Worm (Caenorhabditis elegans) whole organism, early embryonic: ENCODE data around the gene sru-15.

Experiments used
- F13C5.2 ChIP-seq: sonication (generic microtip); optimal IDR thresholded peaks from 2 replicates; lab custom pipeline; 2017; ENCODE audit warnings: mild to moderate bottlenecking, missing genetic modification characterization, inconsistent platforms, missing compliant biosample characterization
- ama-1 ChIP-seq: fragments of 150-350 bp; optimal IDR thresholded peaks from 2 replicates; lab custom pipeline; 2014
- ceh-13 ChIP-seq: fragments of 200-800 bp; sonication (Bioruptor generic); optimal IDR thresholded peaks from 2 replicates; lab custom pipeline; 2018; ENCODE audit warnings: mild to moderate bottlenecking, missing genetic modification characterization, missing compliant biosample characterization
- ceh-36 ChIP-seq: sonication (generic microtip); optimal IDR thresholded peaks from 2 replicates; lab custom pipeline; 2016; ENCODE audit warnings: missing genetic modification characterization, inconsistent platforms, missing compliant biosample characterization
- hmbx-1 ChIP-seq: sonication (generic microtip); optimal IDR thresholded peaks from 2 replicates; lab custom pipeline; 2016; ENCODE audit warnings: mild to moderate bottlenecking, missing genetic modification characterization, missing compliant biosample characterization
- hnd-1 ChIP-seq: sonication (generic microtip); optimal IDR thresholded peaks from 2 replicates; lab custom pipeline; 2016; ENCODE audit warnings: missing genetic modification characterization, missing compliant biosample characterization
- sea-1 ChIP-seq: fragments of 200-800 bp; sonication (Bioruptor generic); conservative IDR thresholded peaks from 2 replicates; pipeline ENCODE4 v1.3.6; 2022; ENCODE audit warnings: missing genetic modification characterization, missing compliant biosample characterization
- tbx-11 ChIP-seq: fragments of 200-800 bp; sonication (Bioruptor generic); IDR thresholded peaks from 2 replicates; pipeline ENCODE4 v1.3.6; 2022; ENCODE audit warnings: missing genetic modification characterization, missing compliant biosample characterization
- tra-4 ChIP-seq: sonication (generic microtip); optimal IDR thresholded peaks from 2 replicates; lab custom pipeline; 2017; ENCODE audit warnings: missing genetic modification characterization, missing compliant biosample characterization

DNA sequence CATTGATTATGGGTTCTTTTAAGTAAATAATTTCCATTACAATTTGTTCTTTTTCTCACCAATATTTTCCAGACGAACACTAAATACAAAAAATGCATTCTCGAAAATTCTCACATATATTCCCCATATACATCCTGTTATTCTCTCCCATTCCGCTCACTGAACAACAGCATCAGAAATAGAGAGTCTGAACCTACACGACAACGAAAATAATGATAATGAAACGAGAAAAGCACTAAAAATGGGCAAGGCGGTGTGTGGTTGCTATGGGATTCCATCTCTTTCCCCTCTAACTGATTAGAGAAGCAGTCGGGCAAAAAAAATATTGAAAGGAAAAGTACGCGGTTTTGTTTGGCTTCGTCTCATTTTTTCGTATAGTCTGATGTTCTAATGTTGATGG lies 13.0 kb upstream of the sru-15 start, which contains the start of gene C30H6.12:
- TF ChIP-seq ama-1 (no peak), tbx-11 (GFP tag; lab: Robert Waterston, UW) (no peak), hnd-1 (tag; lab: Kevin White, UChicago) (no peak), ceh-36 (tag; lab: Kevin White, UChicago) (no peak), tra-4 (tag; lab: Kevin White, UChicago) (no peak), F13C5.2 (tag; lab: Kevin White, UChicago) (no peak), hmbx-1 (tag; lab: Kevin White, UChicago) (no peak), sea-1 (GFP tag; lab: Robert Waterston, UW) (no peak), ceh-13 (GFP tag; lab: Kevin White, UChicago) (no peak)
